Worm (Caenorhabditis elegans): ENCODE data around the gene str-149.

The str-149 gene

DNA sequence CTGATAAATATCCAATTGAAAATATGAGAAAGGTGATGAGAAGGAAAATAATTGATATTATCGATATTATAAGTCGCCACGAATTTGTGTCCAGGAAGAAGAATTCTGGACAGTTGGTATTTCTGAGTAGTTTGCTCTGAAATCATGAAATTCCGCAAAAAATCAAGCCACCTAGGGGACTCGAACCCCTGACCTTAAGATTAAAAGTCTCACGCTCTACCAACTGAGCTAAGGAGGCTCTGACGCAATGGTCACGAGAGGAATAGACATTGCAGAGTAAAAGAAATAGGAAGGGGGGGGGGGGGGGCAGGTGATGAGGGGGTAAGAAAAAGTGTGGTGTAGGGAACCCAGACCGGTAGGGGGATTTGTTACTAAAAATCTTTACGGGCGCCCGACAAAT, 48.6 kb downstream of the str-149 start (continued):
- TF ChIP-seq D2030.7 (GFP tag; IDR thresholded peaks at IDR 0.05) (0 out of 2 replicates have a peak, but pooled peaks have one; percentile 30), rpc-1 (optimal IDR thresholded peaks at IDR 0.05) (peak; percentile 61), rpc-1 (tag; optimal IDR thresholded peaks at IDR 0.05) (peak; percentile 76), aptf-3 (GFP tag; IDR thresholded peaks at IDR 0.05) (no peak), ceh-100 (GFP tag; IDR thresholded peaks at IDR 0.05) (no peak), gei-17 (GFP tag; optimal IDR thresholded peaks at IDR 0.05) (no peak), zim-3 (tag; optimal IDR thresholded peaks at IDR 0.05) (no peak), F52B5.7 (tag; optimal IDR thresholded peaks at IDR 0.05) (no peak), F33H1.4 (GFP tag; IDR thresholded peaks at IDR 0.05) (no peak), fkh-3 (tag; optimal IDR thresholded peaks at IDR 0.05) (no peak), attf-6 (GFP tag; IDR thresholded peaks at IDR 0.05) (peak; percentile 79), cebp-1 (GFP tag; IDR thresholded peaks at IDR 0.05) (no peak), cebp-1 (tag; optimal IDR thresholded peaks at IDR 0.05) (no peak), F55B11.4 (tag; optimal IDR thresholded peaks at IDR 0.05; ENCODE audit: borderline replicate concordance, insufficient read depth) (no peak), repo-1 (tag; optimal IDR thresholded peaks at IDR 0.05) (no peak), Y67H2A.10 (GFP tag; conservative IDR thresholded peaks at IDR 0.05) (no peak), F39B2.1 (GFP tag; IDR thresholded peaks at IDR 0.05) (no peak), ztf-26 (tag; optimal IDR thresholded peaks at IDR 0.05) (no peak), nhr-27 (tag; optimal IDR thresholded peaks at IDR 0.05) (no peak), die-1 (tag; optimal IDR thresholded peaks at IDR 0.05) (peak; percentile 33), Y53F4B.3 (GFP tag; IDR thresholded peaks at IDR 0.05) (no peak), sea-2 (GFP tag; IDR thresholded peaks at IDR 0.05) (no peak), madf-3 (GFP tag; IDR thresholded peaks at IDR 0.05) (no peak), atf-7 (tag; optimal IDR thresholded peaks at IDR 0.05) (no peak), lsl-1 (GFP tag; optimal IDR thresholded peaks at IDR 0.05) (no peak), ztf-25 (GFP tag; IDR thresholded peaks at IDR 0.05) (no peak), hlh-12 (tag; optimal IDR thresholded peaks at IDR 0.05) (no peak), lir-1 (GFP tag; conservative IDR thresholded peaks at IDR 0.05) (no peak), T26A5.8 (tag; optimal IDR thresholded peaks at IDR 0.05) (no peak), ztf-28 (GFP tag; IDR thresholded peaks at IDR 0.05) (no peak), let-526 (GFP tag; IDR thresholded peaks at IDR 0.05) (no peak), F49E8.2 (tag; optimal IDR thresholded peaks at IDR 0.05; ENCODE audit: insufficient read depth) (no peak), dpl-1 (GFP tag; optimal IDR thresholded peaks at IDR 0.05) (no peak), ceh-79 (tag; optimal IDR thresholded peaks at IDR 0.05) (no peak), chd-7 (tag; optimal IDR thresholded peaks at IDR 0.05) (no peak), snpc-3.4 (tag; optimal IDR thresholded peaks at IDR 0.05) (no peak), hmg-20 (GFP tag; IDR thresholded peaks at IDR 0.05) (no peak), egl-44 (GFP tag; IDR thresholded peaks at IDR 0.05) (no peak), F10E7.11 (tag; optimal IDR thresholded peaks at IDR 0.05) (no peak), tlf-1 (GFP tag; optimal IDR thresholded peaks at IDR 0.05) (no peak), ztf-3 (GFP tag; optimal IDR thresholded peaks at IDR 0.05) (no peak), bed-1 (GFP tag; IDR thresholded peaks at IDR 0.05) (no peak), ekl-4 (GFP tag; IDR thresholded peaks at IDR 0.05) (no peak), cebp-2 (GFP tag; IDR thresholded peaks at IDR 0.05) (0 out of 2 replicates have a peak, but pooled peaks have one; percentile 28), ceh-40 (GFP tag; IDR thresholded peaks at IDR 0.05) (no peak), lin-40 (tag; optimal IDR thresholded peaks at IDR 0.05) (no peak), ceh-58 (GFP tag; IDR thresholded peaks at IDR 0.05) (no peak), mel-28 (tag; optimal IDR thresholded peaks at IDR 0.05; ENCODE audit: borderline replicate concordance) (no peak), snpc-1.3 (tag; optimal IDR thresholded peaks at IDR 0.05; ENCODE audit: insufficient read depth) (no peak), F23B12.7 (tag; optimal IDR thresholded peaks at IDR 0.05; ENCODE audit: insufficient read depth) (no peak), bed-2 (GFP tag; IDR thresholded peaks at IDR 0.05) (no peak)

Measured in whole organism, young adult.